Fruit fly (Drosophila melanogaster): Measurements from ENCODE around the gene msd5.

The msd5 gene

dm6 chr3L:1323136-1323535 lies 9.8 kb downstream of the msd5 start (continued):
- TF ChIP-seq HmgZ (tag; optimal IDR thresholded peaks at IDR 0.05), result peak; percentile 33
- TF ChIP-seq ken (GFP tag; IDR thresholded peaks at IDR 0.05), result peak; percentile 55; the same call in 2 of the 3 replicates
- TF ChIP-seq hbn (GFP tag; IDR thresholded peaks at IDR 0.05; ENCODE audit: partially characterized antibody), result no peak
- TF ChIP-seq CG6683 (GFP tag; optimal IDR thresholded peaks at IDR 0.05), result no peak
- peak; percentile 51 for TF ChIP-seq fu2 (GFP tag; optimal IDR thresholded peaks at IDR 0.05)
- TF ChIP-seq pb (GFP tag; optimal IDR thresholded peaks at IDR 0.05), result peak; percentile 51
- no peak for TF ChIP-seq sima (GFP tag; optimal IDR thresholded peaks at IDR 0.05)
- peak; percentile 73 for TF ChIP-seq CG10209 (GFP tag; optimal IDR thresholded peaks at IDR 0.05)
- TF ChIP-seq bbx (GFP tag; IDR thresholded peaks at IDR 0.05; ENCODE audit: partially characterized antibody), result no peak
- peak; percentile 28 for TF ChIP-seq mam (GFP tag; optimal IDR thresholded peaks at IDR 0.05)
- TF ChIP-seq CG12219 (GFP tag; optimal IDR thresholded peaks at IDR 0.05), result peak; percentile 71
- TF ChIP-seq Taf1 (GFP tag; IDR thresholded peaks at IDR 0.05), result no peak
- TF ChIP-seq CG5245 (GFP tag; optimal IDR thresholded peaks at IDR 0.05), result peak; percentile 64
- peak; percentile 80 for TF ChIP-seq row (GFP tag; IDR thresholded peaks at IDR 0.05)
- TF ChIP-seq ind (GFP tag; optimal IDR thresholded peaks at IDR 0.05), result peak; percentile 58
- TF ChIP-seq shn (GFP tag; optimal IDR thresholded peaks at IDR 0.05), result no peak
- TF ChIP-seq Bteb2 (GFP tag; optimal IDR thresholded peaks at IDR 0.05), result peak; percentile 24
- TF ChIP-seq Oli (tag; optimal IDR thresholded peaks at IDR 0.05), result peak; percentile 82
- TF ChIP-seq crp (GFP tag; optimal IDR thresholded peaks at IDR 0.05), result no peak
- TF ChIP-seq CG7271 (tag; optimal IDR thresholded peaks at IDR 0.05), result peak; percentile 18
- TF ChIP-seq ham (GFP tag; IDR thresholded peaks at IDR 0.05), result no peak
- peak; percentile 54; the same call in 1 of the 2 replicates for TF ChIP-seq chm (GFP tag; IDR thresholded peaks at IDR 0.05)
- TF ChIP-seq CG4282 (GFP tag; optimal IDR thresholded peaks at IDR 0.05), result no peak
- TF ChIP-seq al (GFP tag; IDR thresholded peaks at IDR 0.05), result peak; percentile 15; the same call in 1 of the 2 replicates
- peak; percentile 11 for TF ChIP-seq pros (GFP tag; optimal IDR thresholded peaks at IDR 0.05)
- no peak for TF ChIP-seq CG10565 (GFP tag; optimal IDR thresholded peaks at IDR 0.05)
- 0 out of 2 replicates have a peak, but pooled peaks have one; percentile 15 for TF ChIP-seq GATAe (GFP tag; conservative IDR thresholded peaks at IDR 0.05)
- peak; percentile 81 for TF ChIP-seq CG16863 (GFP tag; optimal IDR thresholded peaks at IDR 0.05)
- TF ChIP-seq Dip3 (GFP tag; optimal IDR thresholded peaks at IDR 0.05), result peak; percentile 44
- no peak for TF ChIP-seq Elba2 (GFP tag; optimal IDR thresholded peaks at IDR 0.05)
- TF ChIP-seq sug (tag; optimal IDR thresholded peaks at IDR 0.05), result no peak
- TF ChIP-seq kay (GFP tag; optimal IDR thresholded peaks at IDR 0.05), result peak; percentile 24
- peak; percentile 57 for TF ChIP-seq CG4730 (GFP tag; IDR thresholded peaks at IDR 0.05)
- TF ChIP-seq ase (GFP tag; IDR thresholded peaks at IDR 0.05), result 0 out of 3 replicates have a peak, but pooled peaks have one; percentile 13
- no peak for TF ChIP-seq ac (GFP tag; optimal IDR thresholded peaks at IDR 0.05)
- no peak for TF ChIP-seq da (GFP tag; optimal IDR thresholded peaks at IDR 0.05)
- TF ChIP-seq HLH4C (GFP tag; IDR thresholded peaks at IDR 0.05; ENCODE audit: partially characterized antibody), result no peak
- TF ChIP-seq CG6175 (GFP tag; IDR thresholded peaks at IDR 0.05), result no peak
- TF ChIP-seq Aef1 (GFP tag; IDR thresholded peaks at IDR 0.05), result no peak; the same call in 2 of the 3 replicates
- TF ChIP-seq H2.0 (GFP tag; IDR thresholded peaks at IDR 0.05), result peak; percentile 68
- TF ChIP-seq CG3407 (GFP tag; optimal IDR thresholded peaks at IDR 0.05), result peak; percentile 64
- no peak for TF ChIP-seq Rfx (GFP tag; IDR thresholded peaks at IDR 0.05)
- TF ChIP-seq Drgx (GFP tag; IDR thresholded peaks at IDR 0.05), result no peak
- peak; percentile 60 for TF ChIP-seq B-H1 (GFP tag; IDR thresholded peaks at IDR 0.05)
- no peak for TF ChIP-seq CG13894 (tag; optimal IDR thresholded peaks at IDR 0.05)
- TF ChIP-seq sisA (GFP tag; IDR thresholded peaks at IDR 0.05), result peak; percentile 74
- peak; percentile 25; the same call in 1 of the 2 replicates for TF ChIP-seq Lim3 (GFP tag; IDR thresholded peaks at IDR 0.05)
- no peak for TF ChIP-seq CG18476 (GFP tag; optimal IDR thresholded peaks at IDR 0.05)
- no peak for TF ChIP-seq wek (GFP tag; optimal IDR thresholded peaks at IDR 0.05)
- TF ChIP-seq CG10979 (tag; optimal IDR thresholded peaks at IDR 0.05), result peak; percentile 88
- peak; percentile 24; the same call in 1 of the 2 replicates for TF ChIP-seq gt (GFP tag; IDR thresholded peaks at IDR 0.05)
- TF ChIP-seq Deaf1 (tag; optimal IDR thresholded peaks at IDR 0.05), result peak; percentile 44

Measured in whole organism, embryonic.